Fruit fly (Drosophila melanogaster) whole organism, pupa: ENCODE results near the gene Cp19.

ENCODE experiments used
- CG12605 ChIP-seq: fragments of 200-800 bp; sonication (Bioruptor generic); IDR thresholded peaks from 2 replicates; pipeline ENCODE4 v1.3.6; 2022; ENCODE audit warnings: missing biosample characterization, missing genetic modification characterization
- CG13204 ChIP-seq: fragments of 200-800 bp; sonication (Bioruptor generic); optimal IDR thresholded peaks from 2 replicates; lab custom pipeline; 2018; ENCODE audit warnings: missing biosample characterization, mild to moderate bottlenecking, missing genetic modification characterization, moderate library complexity
- CG15710 ChIP-seq: fragments of 200-800 bp; sonication (Bioruptor generic); optimal IDR thresholded peaks from 2 replicates; lab custom pipeline; 2018; ENCODE audit warnings: missing biosample characterization, mild to moderate bottlenecking, missing genetic modification characterization, moderate library complexity
- CG17806 ChIP-seq: fragments of 200-800 bp; sonication (Bioruptor generic); optimal IDR thresholded peaks from 2 replicates; lab custom pipeline; 2018; ENCODE audit warnings: missing biosample characterization, mild to moderate bottlenecking, missing genetic modification characterization, moderate library complexity
- CG34367 ChIP-seq: fragments of 200-800 bp; sonication (Bioruptor generic); optimal IDR thresholded peaks from 2 replicates; lab custom pipeline; 2018; ENCODE audit warnings: missing biosample characterization, mild to moderate bottlenecking, missing genetic modification characterization
- CG8159 ChIP-seq: fragments of 200-800 bp; sonication (Bioruptor generic); optimal IDR thresholded peaks from 3 replicates; lab custom pipeline; 2018; ENCODE audit warnings: missing biosample characterization, mild to moderate bottlenecking, missing genetic modification characterization, moderate library complexity
- CG8301 ChIP-seq: fragments of 200-800 bp; sonication (Bioruptor generic); optimal IDR thresholded peaks from 2 replicates; lab custom pipeline; 2018; ENCODE audit warnings: missing biosample characterization, mild to moderate bottlenecking, missing genetic modification characterization
- CG9948 ChIP-seq: fragments of 200-800 bp; sonication (Bioruptor generic); optimal IDR thresholded peaks from 2 replicates; lab custom pipeline; 2018; ENCODE audit warnings: missing biosample characterization, mild to moderate bottlenecking, missing genetic modification characterization, moderate library complexity
- D1 ChIP-seq: fragments of 200-800 bp; sonication (Bioruptor generic); optimal IDR thresholded peaks from 2 replicates; lab custom pipeline; 2018; ENCODE audit warnings: missing biosample characterization, mild to moderate bottlenecking, missing genetic modification characterization, moderate library complexity
- Pif1A ChIP-seq: fragments of 200-800 bp; sonication (Bioruptor generic); optimal IDR thresholded peaks from 3 replicates; lab custom pipeline; 2016; ENCODE audit warnings: missing biosample characterization, missing genetic modification characterization
- Pif1B ChIP-seq: fragments of 200-800 bp; sonication (Bioruptor generic); optimal IDR thresholded peaks from 3 replicates; lab custom pipeline; 2016; ENCODE audit warnings: missing biosample characterization, missing genetic modification characterization
- Snoo ChIP-seq: fragments of 200-800 bp; sonication (Bioruptor generic); optimal IDR thresholded peaks from 3 replicates; lab custom pipeline; 2017; ENCODE audit warnings: missing biosample characterization, mild to moderate bottlenecking, missing genetic modification characterization, inconsistent platforms
- fd96Ca ChIP-seq: fragments of 200-800 bp; sonication (Bioruptor generic); IDR thresholded peaks from 3 replicates; pipeline ENCODE4 v1.3.6; 2022; ENCODE audit warnings: missing biosample characterization, missing genetic modification characterization
- rn ChIP-seq: fragments of 200-800 bp; sonication (Bioruptor generic); IDR thresholded peaks from 2 replicates; pipeline ENCODE4 v1.3.6; 2022; ENCODE audit warnings: missing biosample characterization, missing genetic modification characterization

DNA sequence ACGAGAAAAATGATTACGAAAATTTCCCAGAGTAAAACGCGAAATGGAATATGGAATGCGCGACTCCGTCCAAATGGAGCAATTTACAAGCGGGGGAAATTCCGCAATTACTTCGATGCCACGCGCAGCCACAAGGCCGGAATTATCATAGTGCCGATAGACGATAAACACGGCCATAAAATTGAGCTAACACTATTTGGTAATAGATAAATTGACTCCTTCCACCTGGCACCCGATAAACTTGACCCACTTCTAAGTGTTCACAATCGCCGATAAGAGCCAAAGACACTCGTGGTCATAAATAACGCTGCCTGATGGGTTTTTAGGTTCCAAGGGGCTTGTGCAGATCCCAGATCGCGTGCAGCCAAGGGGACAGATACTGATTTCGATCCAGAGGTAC lies 22.6 kb upstream of the Cp19 start:
- TF ChIP-seq fd96Ca (GFP tag; lab: Robert Waterston, UW) (no peak), Pif1B (GFP tag; lab: Kevin White, UChicago) (no peak), CG15710 (tag; lab: Kevin White, UChicago) (no peak), CG12605 (GFP tag; lab: Robert Waterston, UW) (no peak), CG9948 (tag; lab: Kevin White, UChicago) (no peak), CG34367 (tag; lab: Kevin White, UChicago) (no peak), CG8301 (tag; lab: Kevin White, UChicago) (no peak), CG8159 (tag; lab: Kevin White, UChicago) (no peak), rn (GFP tag; lab: Robert Waterston, UW) (no peak), D1 (tag; lab: Kevin White, UChicago) (no peak), CG13204 (GFP tag; lab: Kevin White, UChicago) (no peak), Snoo (tag; lab: Kevin White, UChicago) (no peak), Pif1A (GFP tag; lab: Kevin White, UChicago) (no peak), CG17806 (tag; lab: Kevin White, UChicago) (no peak)
